Worm (Caenorhabditis elegans) whole organism, L1 larva: Measurements from ENCODE around the gene fbxa-98.

Experiments
- elt-3 ChIP-seq, 6 experiments: fragments of 150-350 bp in 1 of 6; sonication (generic microtip); optimal IDR thresholded peaks; 2 replicates each; lab custom pipeline; 2017 to 2018; ENCODE audit warnings: missing biosample characterization in 6 of 6, missing genetic modification characterization in 6 of 6, inconsistent platforms in 1 of 6
- fkh-10 ChIP-seq: sonication (generic microtip); optimal IDR thresholded peaks from 2 replicates; lab custom pipeline; 2017; ENCODE audit warnings: missing biosample characterization, missing genetic modification reagents, missing genetic modification characterization
- lin-35 ChIP-seq, 2 experiments: fragments of 150-350 bp; optimal IDR thresholded peaks; 2 replicates each; lab custom pipeline; 2014; ENCODE audit warnings: missing biosample characterization in 2 of 2, missing genetic modification characterization in 2 of 2, missing genetic modification reagents in 2 of 2
- mdl-1 ChIP-seq, 2 experiments: fragments of 150-350 bp; optimal IDR thresholded peaks; 2 replicates each; lab custom pipeline; 2014 to 2017; ENCODE audit warnings: missing biosample characterization in 2 of 2, missing genetic modification characterization in 2 of 2, inconsistent platforms in 1 of 2
- nhr-12 ChIP-seq: sonication (generic microtip); optimal IDR thresholded peaks from 2 replicates; lab custom pipeline; 2017; ENCODE audit warnings: missing biosample characterization, missing genetic modification characterization
- pqm-1 ChIP-seq: sonication (generic microtip); optimal IDR thresholded peaks from 3 replicates; lab custom pipeline; 2017; ENCODE audit warnings: missing biosample characterization, missing genetic modification characterization
- rnt-1 ChIP-seq: sonication (generic microtip); optimal IDR thresholded peaks from 2 replicates; lab custom pipeline; 2016; ENCODE audit warnings: mild to moderate bottlenecking, missing genetic modification characterization, moderate library complexity, missing compliant biosample characterization
- sox-4 ChIP-seq: sonication (generic microtip); optimal IDR thresholded peaks from 2 replicates; lab custom pipeline; 2016; ENCODE audit warnings: missing genetic modification characterization, missing compliant biosample characterization
- unc-30 ChIP-seq: sonication (generic microtip); optimal IDR thresholded peaks from 2 replicates; lab custom pipeline; 2017; ENCODE audit warnings: missing biosample characterization, missing genetic modification characterization
- unc-62 ChIP-seq: fragments of 150-350 bp; optimal IDR thresholded peaks from 2 replicates; lab custom pipeline; 2014; ENCODE audit warnings: missing biosample characterization, missing genetic modification reagents, missing genetic modification characterization

DNA sequence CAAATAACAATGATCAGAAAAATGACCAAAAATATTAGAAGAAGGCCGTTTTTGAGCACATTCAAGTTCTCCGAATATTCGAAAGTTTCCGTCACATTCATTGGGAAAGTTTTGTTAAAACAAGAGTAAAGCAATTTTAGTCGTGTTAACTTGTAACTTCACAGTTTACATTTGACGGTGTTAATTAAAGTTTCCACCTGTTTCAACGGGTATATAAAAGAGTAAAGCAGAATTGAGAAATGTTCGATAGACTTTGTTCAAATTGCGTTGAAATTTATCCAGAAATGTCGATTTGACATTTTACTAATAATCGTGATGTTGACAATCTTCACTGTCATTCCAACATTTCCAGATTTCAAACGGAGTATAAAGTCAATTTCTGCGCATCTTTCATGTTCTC is 12.6 kb downstream of the fbxa-98 start, which contains the start of gene srz-29:
- TF ChIP-seq sox-4 (tag; lab: Kevin White, UChicago) = no peak
- TF ChIP-seq pqm-1 (tag; lab: Kevin White, UChicago) = no peak
- no peak for TF ChIP-seq lin-35 (GFP tag; optimal IDR thresholded peaks at IDR 0.05; lab: Kevin White, UChicago)
- TF ChIP-seq unc-62 (GFP tag; lab: Kevin White, UChicago) = no peak
- TF ChIP-seq elt-3 (tag; optimal IDR thresholded peaks at IDR 0.05; lab: Kevin White, UChicago) = no peak
- TF ChIP-seq fkh-10 (GFP tag; lab: Kevin White, UChicago) = no peak
- no peak for TF ChIP-seq unc-30 (tag; lab: Kevin White, UChicago)
- no peak for TF ChIP-seq mdl-1 (tag; optimal IDR thresholded peaks at IDR 0.05; lab: Kevin White, UChicago)
- no peak for TF ChIP-seq rnt-1 (tag; lab: Kevin White, UChicago)
- TF ChIP-seq nhr-12 (tag; lab: Kevin White, UChicago) = no peak
